Worm (Caenorhabditis elegans) whole organism, L2 larva: ENCODE measurements around the gene zip-2.

Experiments used
- dmd-4 ChIP-seq: sonication (generic microtip); optimal IDR thresholded peaks from 2 replicates; lab custom pipeline; 2017; ENCODE audit warnings: missing biosample characterization, missing genetic modification characterization
- nhr-11 ChIP-seq: fragments of 150-350 bp; optimal IDR thresholded peaks from 2 replicates; lab custom pipeline; 2014; ENCODE audit warnings: missing biosample characterization, missing genetic modification characterization
- nhr-6 ChIP-seq: fragments of 150-350 bp; optimal IDR thresholded peaks from 2 replicates; lab custom pipeline; 2014; ENCODE audit warnings: missing biosample characterization, missing genetic modification characterization

ce11 chrIII:880840-881239 lies 48.1 kb downstream of the zip-2 start:
- TF ChIP-seq nhr-6 (tag; lab: Kevin White, UChicago), result no peak
- no peak for TF ChIP-seq dmd-4
- TF ChIP-seq nhr-11 (tag; lab: Kevin White, UChicago), result no peak
